Fruit fly (Drosophila melanogaster) whole organism, embryonic: ENCODE results near the gene ImpE3.

Source experiments
- Awh ChIP-seq: fragments of 200-800 bp; sonication (Bioruptor generic); IDR thresholded peaks from 2 replicates; pipeline ENCODE4, ENCODE4 v1.3.6; 2022; ENCODE audit warnings: missing biosample characterization, missing genetic modification characterization
- Bgb ChIP-seq: fragments of 200-800 bp; sonication (Bioruptor generic); IDR thresholded peaks from 2 replicates; pipeline ENCODE4 v1.3.6; 2022; ENCODE audit warnings: missing biosample characterization, missing genetic modification characterization; ENCODE audit not compliant: partially characterized antibody
- CG12104 ChIP-seq: fragments of 200-800 bp; sonication (Bioruptor generic); optimal IDR thresholded peaks from 3 replicates; lab custom pipeline; 2016; ENCODE audit warnings: missing biosample characterization, missing genetic modification characterization
- CG12659 ChIP-seq: fragments of 200-800 bp; sonication (Bioruptor generic); optimal IDR thresholded peaks from 3 replicates; lab custom pipeline; 2017; ENCODE audit warnings: mild to moderate bottlenecking, missing biosample characterization, missing genetic modification reagents, missing genetic modification characterization
- CG12744 ChIP-seq: fragments of 200-800 bp; sonication (Bioruptor generic); optimal IDR thresholded peaks from 2 replicates; lab custom pipeline; 2016; ENCODE audit warnings: missing biosample characterization, missing genetic modification characterization
- CG13287 ChIP-seq: fragments of 200-800 bp; sonication (Bioruptor generic); IDR thresholded peaks from 2 replicates; pipeline ENCODE4 v1.3.6; 2022; ENCODE audit warnings: missing biosample characterization, missing genetic modification characterization; ENCODE audit not compliant: partially characterized antibody
- CG13296 ChIP-seq: fragments of 200-800 bp; sonication (Bioruptor generic); optimal IDR thresholded peaks from 3 replicates; lab custom pipeline; 2018; ENCODE audit warnings: missing biosample characterization, mild to moderate bottlenecking, missing genetic modification characterization
- CG14667 ChIP-seq: fragments of 200-800 bp; sonication (Bioruptor generic); IDR thresholded peaks from 2 replicates; pipeline ENCODE4 v1.3.6; 2022; ENCODE audit warnings: missing biosample characterization, missing genetic modification characterization
- CG1602 ChIP-seq: fragments of 200-800 bp; sonication (Bioruptor generic); optimal IDR thresholded peaks from 3 replicates; lab custom pipeline; 2016; ENCODE audit warnings: missing biosample characterization, missing genetic modification characterization
- CG18476 ChIP-seq: fragments of 200-800 bp; sonication (Bioruptor generic); optimal IDR thresholded peaks from 2 replicates; lab custom pipeline; 2016; ENCODE audit warnings: missing biosample characterization, mild to moderate bottlenecking, missing genetic modification characterization
- CG2116 ChIP-seq: fragments of 200-800 bp; sonication (Bioruptor generic); optimal IDR thresholded peaks from 3 replicates; lab custom pipeline; 2018; ENCODE audit warnings: missing biosample characterization, mild to moderate bottlenecking, missing genetic modification characterization
- CG2199 ChIP-seq: fragments of 200-800 bp; sonication (Bioruptor generic); IDR thresholded peaks from 3 replicates; pipeline ENCODE4 v1.3.6; 2022; ENCODE audit warnings: missing biosample characterization, missing genetic modification characterization
- CG34224 ChIP-seq: fragments of 200-800 bp; sonication (Bioruptor generic); IDR thresholded peaks from 3 replicates; pipeline ENCODE4 v1.3.6; 2022; ENCODE audit warnings: missing biosample characterization, missing genetic modification characterization; ENCODE audit not compliant: partially characterized antibody
- CG3995 ChIP-seq: fragments of 200-800 bp; sonication (Bioruptor generic); optimal IDR thresholded peaks from 3 replicates; lab custom pipeline; 2016; ENCODE audit warnings: missing biosample characterization, missing genetic modification characterization
- CG4424 ChIP-seq: fragments of 200-800 bp; sonication (Bioruptor generic); optimal IDR thresholded peaks from 3 replicates; lab custom pipeline; 2016; ENCODE audit warnings: missing biosample characterization, missing genetic modification characterization
- CG7271 ChIP-seq: fragments of 200-800 bp; sonication (Bioruptor generic); optimal IDR thresholded peaks from 2 replicates; lab custom pipeline; 2018; ENCODE audit warnings: missing biosample characterization, mild to moderate bottlenecking, missing genetic modification characterization, moderate library complexity
- CG7556 ChIP-seq: fragments of 200-800 bp; sonication (Bioruptor generic); optimal IDR thresholded peaks from 2 replicates; lab custom pipeline; 2017; ENCODE audit warnings: missing biosample characterization, mild to moderate bottlenecking, missing genetic modification characterization
- CG7839 ChIP-seq: fragments of 200-800 bp; sonication (Bioruptor generic); optimal IDR thresholded peaks from 3 replicates; lab custom pipeline; 2018; ENCODE audit warnings: missing biosample characterization, mild to moderate bottlenecking, missing genetic modification characterization, moderate library complexity
- CG7963 ChIP-seq: fragments of 200-800 bp; sonication (Bioruptor generic); IDR thresholded peaks from 3 replicates; pipeline ENCODE4 v1.3.6; 2022; ENCODE audit warnings: missing biosample characterization, missing genetic modification characterization; ENCODE audit not compliant: partially characterized antibody
- CG8388 ChIP-seq: fragments of 200-800 bp; sonication (Bioruptor generic); optimal IDR thresholded peaks from 2 replicates; lab custom pipeline; 2019; ENCODE audit warnings: missing biosample characterization, mild to moderate bottlenecking, missing genetic modification characterization, moderate library complexity
- CG9817 ChIP-seq: fragments of 200-800 bp; sonication (Bioruptor generic); optimal IDR thresholded peaks from 2 replicates; lab custom pipeline; 2018; ENCODE audit warnings: missing biosample characterization, mild to moderate bottlenecking, missing genetic modification characterization, moderate library complexity
- Dll ChIP-seq: fragments of 200-800 bp; sonication (Bioruptor generic); IDR thresholded peaks from 4 replicates; pipeline ENCODE4 v1.3.6; 2022; ENCODE audit warnings: missing biosample characterization, missing genetic modification characterization; ENCODE audit not compliant: partially characterized antibody
- Dref ChIP-seq: fragments of 200-800 bp; sonication (Bioruptor generic); IDR thresholded peaks from 2 replicates; pipeline ENCODE4 v1.3.6; 2022; ENCODE audit warnings: missing biosample characterization, missing genetic modification characterization
- Fer2 ChIP-seq: fragments of 200-800 bp; sonication (Bioruptor generic); optimal IDR thresholded peaks from 2 replicates; lab custom pipeline; 2018; ENCODE audit warnings: missing biosample characterization, mild to moderate bottlenecking, missing genetic modification characterization, moderate library complexity
- HHEX ChIP-seq: fragments of 200-800 bp; sonication (Bioruptor generic); optimal IDR thresholded peaks from 3 replicates; lab custom pipeline; 2017; ENCODE audit warnings: missing biosample characterization, mild to moderate bottlenecking, missing genetic modification characterization, missing genetic modification reagents
- HLH3B ChIP-seq: fragments of 200-800 bp; sonication (Bioruptor generic); IDR thresholded peaks from 2 replicates; pipeline ENCODE4 v1.3.6; 2022; ENCODE audit warnings: missing biosample characterization, missing genetic modification characterization
- Hmx ChIP-seq: fragments of 200-800 bp; sonication (Bioruptor generic); optimal IDR thresholded peaks from 2 replicates; lab custom pipeline; 2016; ENCODE audit warnings: missing biosample characterization, missing genetic modification characterization
- NFAT ChIP-seq: fragments of 200-800 bp; sonication (Bioruptor generic); IDR thresholded peaks from 2 replicates; pipeline ENCODE4 v1.3.6; 2022; ENCODE audit warnings: missing biosample characterization, missing genetic modification characterization
- Sin3A ChIP-seq: fragments of >200 bp; optimal IDR thresholded peaks from 2 replicates; lab custom pipeline; 2018
- Sox100B ChIP-seq: fragments of 200-800 bp; sonication (Bioruptor generic); optimal IDR thresholded peaks from 3 replicates; lab custom pipeline; 2018; ENCODE audit warnings: missing biosample characterization, mild to moderate bottlenecking, missing genetic modification characterization
- Sry-β ChIP-seq: fragments of 200-800 bp; sonication (Bioruptor generic); optimal IDR thresholded peaks from 2 replicates; lab custom pipeline; 2018; ENCODE audit warnings: missing biosample characterization, mild to moderate bottlenecking, missing genetic modification characterization, moderate library complexity
- Xrp1 ChIP-seq: fragments of 200-800 bp; sonication (Bioruptor generic); IDR thresholded peaks from 2 replicates; pipeline ENCODE4 v1.3.6; 2022; ENCODE audit warnings: missing biosample characterization, missing genetic modification characterization
- bcd ChIP-seq: fragments of 200-800 bp; sonication (Bioruptor generic); optimal IDR thresholded peaks from 2 replicates; lab custom pipeline; 2017; ENCODE audit warnings: missing biosample characterization, mild to moderate bottlenecking, missing genetic modification characterization
- cg ChIP-seq: fragments of 200-800 bp; sonication (Bioruptor generic); optimal IDR thresholded peaks from 3 replicates; lab custom pipeline; 2019; ENCODE audit warnings: missing biosample characterization, mild to moderate bottlenecking, missing genetic modification characterization, moderate library complexity
- chinmo ChIP-seq: fragments of 200-800 bp; sonication (Bioruptor generic); IDR thresholded peaks from 4 replicates; pipeline ENCODE4 v1.3.6; 2022; ENCODE audit warnings: missing biosample characterization, missing genetic modification characterization; ENCODE audit not compliant: partially characterized antibody
- crol ChIP-seq: fragments of 200-800 bp; sonication (Bioruptor generic); IDR thresholded peaks from 2 replicates; pipeline ENCODE4 v1.3.6; 2022; ENCODE audit warnings: missing biosample characterization, missing genetic modification characterization
- crp ChIP-seq, 2 experiments: fragments of 200-800 bp; sonication (Bioruptor generic); optimal IDR thresholded peaks; 2 replicates in 1 of 2; 3 replicates in 1 of 2; lab custom pipeline; 2017; ENCODE audit warnings: missing biosample characterization in 2 of 2, missing genetic modification characterization in 2 of 2, mild to moderate bottlenecking in 1 of 2, moderate library complexity in 1 of 2
- hbn ChIP-seq: fragments of 200-800 bp; sonication (Bioruptor generic); IDR thresholded peaks from 2 replicates; pipeline ENCODE4 v1.3.6; 2022; ENCODE audit warnings: missing biosample characterization, missing genetic modification characterization; ENCODE audit not compliant: partially characterized antibody
- ind ChIP-seq: fragments of 200-800 bp; sonication (Bioruptor generic); optimal IDR thresholded peaks from 3 replicates; lab custom pipeline; 2016; ENCODE audit warnings: missing biosample characterization, missing genetic modification characterization
- lmd ChIP-seq: fragments of 200-800 bp; sonication (Bioruptor generic); IDR thresholded peaks from 2 replicates; pipeline ENCODE4 v1.3.6; 2022; ENCODE audit warnings: missing biosample characterization, missing genetic modification characterization
- mam ChIP-seq: fragments of 200-800 bp; sonication (Bioruptor generic); optimal IDR thresholded peaks from 3 replicates; lab custom pipeline; 2016; ENCODE audit warnings: missing biosample characterization, missing genetic modification characterization
- mld ChIP-seq: fragments of 200-800 bp; sonication (Bioruptor generic); IDR thresholded peaks from 3 replicates; pipeline ENCODE4 v1.3.6; 2022; ENCODE audit warnings: missing biosample characterization, missing genetic modification characterization; ENCODE audit not compliant: partially characterized antibody
- nmo ChIP-seq: fragments of 200-800 bp; sonication (Bioruptor generic); optimal IDR thresholded peaks from 2 replicates; lab custom pipeline; 2018; ENCODE audit warnings: missing biosample characterization, mild to moderate bottlenecking, missing genetic modification characterization, moderate library complexity
- phol ChIP-seq: fragments of 200-800 bp; sonication (Bioruptor generic); optimal IDR thresholded peaks from 3 replicates; lab custom pipeline; 2018; ENCODE audit warnings: missing biosample characterization, mild to moderate bottlenecking, missing genetic modification characterization, moderate library complexity
- ranshi ChIP-seq: fragments of 200-800 bp; sonication (Bioruptor generic); IDR thresholded peaks from 2 replicates; pipeline ENCODE4 v1.3.6; 2022; ENCODE audit warnings: missing biosample characterization, missing genetic modification characterization
- slou ChIP-seq: fragments of 200-800 bp; sonication (Bioruptor generic); optimal IDR thresholded peaks from 3 replicates; lab custom pipeline; 2016; ENCODE audit warnings: missing biosample characterization, missing genetic modification characterization
- sug ChIP-seq: fragments of 200-800 bp; optimal IDR thresholded peaks from 2 replicates; lab custom pipeline; 2019; ENCODE audit warnings: missing biosample characterization, mild to moderate bottlenecking, missing genetic modification characterization, moderate library complexity
- tin ChIP-seq: fragments of 200-800 bp; sonication (Bioruptor generic); optimal IDR thresholded peaks from 3 replicates; lab custom pipeline; 2016; ENCODE audit warnings: missing biosample characterization, missing genetic modification characterization
- trem ChIP-seq: fragments of 200-800 bp; optimal IDR thresholded peaks from 3 replicates; lab custom pipeline; 2019; ENCODE audit warnings: missing biosample characterization, mild to moderate bottlenecking, missing genetic modification characterization, moderate library complexity

Gene ImpE3

dm6 chr3R:8032923-8033478 lies 3.7 kb upstream of the ImpE3 start, which contains the start of the genes CG11035 and unc-45 (continued):
- peak; percentile 68 for TF ChIP-seq Bgb (GFP tag; lab: Robert Waterston, UW)
- TF ChIP-seq CG7963 (GFP tag; lab: Robert Waterston, UW) = 0 out of 3 replicates have a peak, but pooled peaks have one; percentile 42
- peak; percentile 71 for TF ChIP-seq nmo (GFP tag; lab: Kevin White, UChicago)
- peak; percentile 71 for TF ChIP-seq phol (tag; lab: Kevin White, UChicago)
- peak; percentile 19 for TF ChIP-seq CG12104 (GFP tag; lab: Kevin White, UChicago)
- peak; percentile 71 for TF ChIP-seq hbn (GFP tag; lab: Robert Waterston, UW)
- TF ChIP-seq crp (GFP tag; optimal IDR thresholded peaks at IDR 0.05; lab: Kevin White, UChicago) = peak; percentile 86 to 99
- peak; percentile 33 for TF ChIP-seq CG4424 (GFP tag; lab: Kevin White, UChicago)
- 0 out of 2 replicates have a peak, but pooled peaks have one; percentile 23 for TF ChIP-seq HLH3B (GFP tag; lab: Robert Waterston, UW)
- peak; percentile 15 for TF ChIP-seq CG18476 (GFP tag; lab: Kevin White, UChicago)
- no peak for TF ChIP-seq ranshi (GFP tag; lab: Robert Waterston, UW)
- peak; percentile 46 for TF ChIP-seq cg (GFP tag; lab: Kevin White, UChicago)
- TF ChIP-seq Hmx = no peak
- TF ChIP-seq NFAT (GFP tag; lab: Robert Waterston, UW) = no peak
- no peak for TF ChIP-seq CG14667 (GFP tag; lab: Robert Waterston, UW)
- peak; percentile 37 for TF ChIP-seq CG13296 (GFP tag; lab: Kevin White, UChicago)
- peak; percentile 63 for TF ChIP-seq CG12659 (GFP tag; lab: Kevin White, UChicago)
- peak; percentile 38 for TF ChIP-seq Xrp1 (GFP tag; lab: Robert Waterston, UW)
- peak; percentile 89 for TF ChIP-seq Sry-β (GFP tag; lab: Kevin White, UChicago)
- peak; percentile 7 for TF ChIP-seq CG7556 (GFP tag; lab: Kevin White, UChicago)
- peak; percentile 47 for TF ChIP-seq ind (GFP tag; lab: Kevin White, UChicago)
- TF ChIP-seq CG9817 (tag; lab: Kevin White, UChicago) = peak; percentile 17
- TF ChIP-seq Dll (GFP tag; lab: Robert Waterston, UW) = peak; percentile 82
- no peak for TF ChIP-seq Awh
- no peak for TF ChIP-seq CG8388 (GFP tag; lab: Kevin White, UChicago)
- TF ChIP-seq HHEX (GFP tag; lab: Kevin White, UChicago) = no peak
- no peak for TF ChIP-seq CG7271 (tag; lab: Kevin White, UChicago)
- peak; percentile 49 for TF ChIP-seq Sox100B (GFP tag; lab: Kevin White, UChicago)
- peak; percentile 41 for TF ChIP-seq trem (tag; lab: Kevin White, UChicago)
- TF ChIP-seq CG12744 (GFP tag; lab: Kevin White, UChicago) = no peak
- TF ChIP-seq CG1602 = peak; percentile 10
- no peak for TF ChIP-seq CG2199
- peak; percentile 82 for TF ChIP-seq Dref
- TF ChIP-seq Sin3A (lab: Kevin White, UChicago) = peak; percentile 51
- TF ChIP-seq CG3995 = peak; percentile 19
- TF ChIP-seq slou = no peak
- TF ChIP-seq Fer2 = peak; percentile 38
- peak; percentile 15; the same call in 1 of the 2 replicates for TF ChIP-seq lmd (GFP tag; lab: Robert Waterston, UW)
- peak; percentile 75 for TF ChIP-seq CG2116 (GFP tag; lab: Kevin White, UChicago)
- peak; percentile 25 for TF ChIP-seq bcd
- peak; percentile 78 for TF ChIP-seq mam
- 0 out of 3 replicates have a peak, but pooled peaks have one; percentile 56 for TF ChIP-seq mld (GFP tag; lab: Robert Waterston, UW)
- TF ChIP-seq tin (GFP tag; lab: Kevin White, UChicago) = peak; percentile 31
- TF ChIP-seq crol (GFP tag; lab: Robert Waterston, UW) = no peak
- peak; percentile 83 for TF ChIP-seq CG13287
- peak; percentile 64; the same call in 2 of the 3 replicates for TF ChIP-seq CG34224 (GFP tag; lab: Robert Waterston, UW)
- TF ChIP-seq CG7839 (tag; lab: Kevin White, UChicago) = peak; percentile 48
- TF ChIP-seq sug (tag; lab: Kevin White, UChicago) = peak; percentile 62
- TF ChIP-seq chinmo (GFP tag; lab: Robert Waterston, UW) = 0 out of 4 replicates have a peak, but pooled peaks have one; percentile 75
